Worm (Caenorhabditis elegans): Measurements from ENCODE around the gene epac-1.

Gene epac-1

DNA sequence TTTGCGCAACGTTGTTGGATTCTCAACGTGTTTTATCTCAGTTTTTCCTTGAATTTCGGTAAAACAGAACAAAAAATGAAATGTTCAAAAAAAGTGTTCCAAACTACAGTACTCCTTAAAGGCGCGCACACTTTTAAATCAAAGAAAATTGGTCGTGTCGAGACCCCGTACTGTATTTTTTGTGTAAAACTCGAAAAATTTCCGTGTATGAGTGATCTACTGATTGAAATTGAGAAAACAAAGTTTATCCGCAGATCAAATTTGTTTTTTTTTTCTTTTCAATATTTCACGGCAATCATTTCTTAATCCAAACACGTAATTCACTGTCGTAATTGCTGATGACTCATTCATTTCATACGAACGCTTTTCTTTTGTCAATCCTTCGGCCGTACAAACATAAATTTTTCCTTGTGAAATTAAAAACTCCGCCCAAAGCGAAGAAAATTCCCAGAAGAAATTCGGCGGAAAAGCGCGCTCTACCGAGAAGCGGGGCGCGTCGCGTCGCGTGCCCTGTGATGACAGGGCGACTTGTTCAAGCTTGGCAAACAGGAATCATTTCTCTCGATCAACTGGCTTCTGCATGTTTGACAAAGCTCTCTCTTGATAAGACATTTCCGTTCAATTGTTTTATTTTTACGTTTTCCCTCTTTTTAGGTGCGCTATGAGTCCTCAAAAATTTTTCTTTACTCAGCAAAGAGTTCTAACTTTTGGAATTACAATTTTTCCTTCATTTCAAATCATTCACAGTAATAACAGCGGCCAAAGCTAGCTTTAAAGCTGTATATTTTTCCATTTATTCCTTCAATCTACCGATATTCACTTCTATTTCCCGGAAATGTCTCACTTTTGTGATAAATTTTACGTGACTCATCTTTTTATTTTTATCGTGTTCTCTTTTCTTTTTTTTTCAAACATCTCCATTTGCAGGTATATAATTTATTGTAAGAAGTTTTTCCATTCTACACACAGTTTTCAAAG is 14.2 kb downstream of the epac-1 start, which contains the start of gene chc-1 (continued):
- TF ChIP-seq tbx-2 (tag; optimal IDR thresholded peaks at IDR 0.05) (no peak), elt-2 (tag; optimal IDR thresholded peaks at IDR 0.05) (no peak), pag-3 (tag; optimal IDR thresholded peaks at IDR 0.05; ENCODE audit: borderline replicate concordance, insufficient read depth) (no peak), vab-15 (tag; optimal IDR thresholded peaks at IDR 0.05) (peak; percentile 2), unc-62 (GFP tag; optimal IDR thresholded peaks at IDR 0.05) (no peak)

DNA sequence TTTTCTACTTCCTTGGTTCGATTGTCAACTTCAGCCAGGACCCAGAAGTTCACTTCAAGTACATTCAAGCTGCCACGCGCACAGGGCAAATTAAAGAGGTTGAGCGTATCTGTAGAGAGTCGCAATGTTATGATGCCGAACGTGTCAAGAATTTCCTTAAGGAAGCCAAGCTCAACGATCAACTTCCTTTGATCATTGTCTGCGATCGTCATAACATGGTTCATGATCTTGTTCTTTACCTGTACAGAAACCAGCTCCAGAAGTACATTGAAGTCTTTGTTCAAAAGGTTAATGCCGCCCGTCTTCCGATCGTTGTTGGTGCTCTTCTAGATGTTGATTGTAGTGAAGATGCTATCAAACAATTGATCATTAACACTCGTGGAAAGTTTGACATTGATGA is 17.3 kb downstream of the epac-1 start:
- no peak for TF ChIP-seq efl-1 (optimal IDR thresholded peaks at IDR 0.05)
- TF ChIP-seq efl-1 (GFP tag; optimal IDR thresholded peaks at IDR 0.05 in 1 of 2): peak in 1 of 2 experiments; percentile 82
- no peak for TF ChIP-seq sox-4 (tag; optimal IDR thresholded peaks at IDR 0.05)

- TF ChIP-seq ama-1 (optimal IDR thresholded peaks at IDR 0.05) (peak; percentile 19), nhr-237 (tag; optimal IDR thresholded peaks at IDR 0.05) (no peak)
Measured at ce11 chrIII:10209703-10210102, 20.7 kb downstream of the epac-1 start, which contains the start of gene T20G5.9. TSS of gene T20G5.9 (plus strand) at chrIII:10209840.

DNA sequence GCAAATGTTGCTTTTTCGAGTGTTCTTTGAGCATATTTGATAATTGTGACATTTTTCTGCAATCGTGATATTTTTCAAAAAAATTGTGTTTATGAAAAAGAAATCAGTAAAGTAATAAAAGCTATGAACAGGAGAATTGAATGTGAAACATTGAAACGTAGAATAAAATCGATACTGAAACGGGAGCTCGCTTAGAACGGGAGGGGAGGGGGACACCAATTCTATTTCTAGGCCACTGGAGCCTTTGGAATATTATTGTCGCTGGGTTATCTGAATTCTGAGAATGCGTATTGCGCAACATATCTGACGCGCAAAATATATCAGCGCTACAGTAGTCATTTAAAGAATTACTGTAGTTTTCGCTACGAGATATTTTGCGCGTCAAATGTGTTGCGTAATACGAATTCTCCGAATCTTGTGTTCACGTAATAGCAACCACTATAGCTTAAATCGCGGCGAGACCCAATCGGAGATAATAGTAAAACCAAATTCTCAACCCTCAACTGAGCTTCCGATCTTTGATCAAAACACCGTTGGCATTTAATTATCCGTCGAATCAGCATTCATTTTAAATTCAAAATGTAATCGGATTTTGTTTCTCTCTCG is 23.0 kb downstream of the epac-1 start, which contains the start of the genes blos-1 and best-18:
blos-1 (minus strand) TSS at position 58 of the 606 bp plus-strand sequence.
best-18 (plus strand) TSS at position 508 of the 606 bp plus-strand sequence.
- TF ChIP-seq ceh-63 (GFP tag; optimal IDR thresholded peaks at IDR 0.05) (no peak), unc-98 (GFP tag; IDR thresholded peaks at IDR 0.05) (no peak), irx-1 (tag; optimal IDR thresholded peaks at IDR 0.05) (no peak), nhr-85 (tag) (no peak), C16A3.4 (tag; optimal IDR thresholded peaks at IDR 0.05) (no peak), fkh-8 (tag; optimal IDR thresholded peaks at IDR 0.05) (no peak), nhr-71 (tag; optimal IDR thresholded peaks at IDR 0.05) (no peak), Y116A8C.19 (tag; optimal IDR thresholded peaks at IDR 0.05; ENCODE audit: borderline replicate concordance) (no peak), egl-13 (tag; optimal IDR thresholded peaks at IDR 0.05) (no peak), pax-3 (tag; optimal IDR thresholded peaks at IDR 0.05) (no peak), tbx-2 (tag; optimal IDR thresholded peaks at IDR 0.05) (no peak), unc-86 (tag; optimal IDR thresholded peaks at IDR 0.05) (no peak), nhr-11 (tag; optimal IDR thresholded peaks at IDR 0.05) (no peak), lsy-2 (tag; optimal IDR thresholded peaks at IDR 0.05) (no peak), sox-4 (tag; optimal IDR thresholded peaks at IDR 0.05) (no peak), swsn-7 (tag; optimal IDR thresholded peaks at IDR 0.05) (no peak), grh-1 (GFP tag; IDR thresholded peaks at IDR 0.05) (no peak), hlh-4 (tag; optimal IDR thresholded peaks at IDR 0.05) (no peak)

DNA sequence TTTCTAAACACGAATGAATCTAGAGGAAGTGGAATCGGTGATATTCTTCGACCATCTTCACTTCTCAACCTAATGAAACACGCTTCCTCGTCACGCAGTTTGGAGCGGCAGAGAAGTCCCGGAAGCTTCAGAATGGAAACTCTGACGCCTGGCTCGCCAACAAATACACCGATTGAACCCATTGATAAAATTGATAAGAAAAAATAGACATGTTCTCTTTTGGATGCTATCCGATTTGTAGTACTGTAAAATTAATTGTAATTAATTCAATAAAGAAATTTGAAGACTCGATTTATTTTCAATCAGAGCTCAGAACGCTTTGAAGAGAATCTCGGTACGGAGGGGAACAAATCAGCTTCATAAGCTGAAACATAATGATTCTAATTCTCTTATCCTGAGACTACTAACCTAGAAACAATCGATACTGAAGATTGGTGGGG is 25.5 kb downstream of the epac-1 start:
- TF ChIP-seq grh-1 (GFP tag; IDR thresholded peaks at IDR 0.05): peak; percentile 58
- TF ChIP-seq lir-3 (tag; optimal IDR thresholded peaks at IDR 0.05; ENCODE audit: poor library complexity): peak; percentile 3
- TF ChIP-seq nhr-85 (tag): peak; percentile 4
- TF ChIP-seq alr-1 (tag; optimal IDR thresholded peaks at IDR 0.05; ENCODE audit: borderline replicate concordance): no peak
- peak; percentile 24 for TF ChIP-seq lin-14 (GFP tag; optimal IDR thresholded peaks at IDR 0.05)
- TF ChIP-seq aha-1 (tag; optimal IDR thresholded peaks at IDR 0.05): no peak
- TF ChIP-seq pax-3 (tag; optimal IDR thresholded peaks at IDR 0.05): peak; percentile 59
- TF ChIP-seq xbp-1 (tag; optimal IDR thresholded peaks at IDR 0.05): peak; percentile 48
- TF ChIP-seq nhr-90 (tag; optimal IDR thresholded peaks at IDR 0.05; ENCODE audit: poor library complexity): peak; percentile 69
- peak; percentile 92 for TF ChIP-seq ztf-4 (tag; optimal IDR thresholded peaks at IDR 0.05)
- TF ChIP-seq fkh-10 (GFP tag; optimal IDR thresholded peaks at IDR 0.05): no peak
- TF ChIP-seq ceh-90 (tag; optimal IDR thresholded peaks at IDR 0.05): no peak
- no peak for TF ChIP-seq unc-86 (tag; optimal IDR thresholded peaks at IDR 0.05)
- no peak for TF ChIP-seq ets-5 (GFP tag; IDR thresholded peaks at IDR 0.05)
- peak in 1 of 2 experiments; percentile 22 for TF ChIP-seq ztf-11 (tag; optimal IDR thresholded peaks at IDR 0.05)
- no peak for TF ChIP-seq nhr-76 (tag; optimal IDR thresholded peaks at IDR 0.05)
- no peak for TF ChIP-seq C16A3.4 (tag; optimal IDR thresholded peaks at IDR 0.05)
- TF ChIP-seq ceh-88 (GFP tag; IDR thresholded peaks at IDR 0.05): peak; percentile 45; the same call in 1 of the 2 replicates
- no peak for TF ChIP-seq irx-1 (tag; optimal IDR thresholded peaks at IDR 0.05)
- no peak for TF ChIP-seq nhr-84 (tag; optimal IDR thresholded peaks at IDR 0.05)
- no peak for TF ChIP-seq lin-15B (tag; optimal IDR thresholded peaks at IDR 0.05)
- TF ChIP-seq mab-9 (GFP tag; IDR thresholded peaks at IDR 0.05): no peak
- peak; percentile 49 for TF ChIP-seq tbx-2 (tag; optimal IDR thresholded peaks at IDR 0.05)

Measured in whole organism, L1 larva.